Fruit fly (Drosophila melanogaster): ENCODE measurements around the gene sloth2.
A peak's percentile ranks its signal among the peaks of the same experiment; 100 is the strongest.

sloth2 gene

DNA sequence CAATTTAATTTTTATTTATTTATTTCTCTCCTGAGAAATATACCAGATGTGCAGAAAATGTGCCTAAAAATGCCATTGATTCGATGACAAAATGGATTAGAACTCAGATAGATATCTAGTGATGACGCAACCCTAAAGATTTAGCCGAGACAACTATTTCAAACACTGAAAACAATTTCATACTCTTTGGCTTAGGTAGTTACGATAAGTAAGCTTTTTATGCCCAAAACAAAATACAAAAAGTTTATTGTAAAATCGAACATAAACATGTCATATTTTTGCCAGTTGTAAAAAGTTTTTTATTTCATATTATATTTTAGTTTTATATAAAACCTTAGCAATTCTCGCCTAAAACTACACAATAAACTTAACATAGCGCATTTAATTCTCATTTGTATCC, 37.8 kb upstream of the sloth2 start, which contains the start of gene CG3040 (continued):
- TF ChIP-seq crc (GFP tag; optimal IDR thresholded peaks at IDR 0.05) (no peak), CG16813 (GFP tag; IDR thresholded peaks at IDR 0.05; ENCODE audit: partially characterized antibody) (no peak), CG9437 (GFP tag; optimal IDR thresholded peaks at IDR 0.05) (no peak), gfzf (GFP tag; optimal IDR thresholded peaks at IDR 0.05) (peak; percentile 93), tll (GFP tag; optimal IDR thresholded peaks at IDR 0.05) (no peak), shn (GFP tag; optimal IDR thresholded peaks at IDR 0.05) (no peak), CG18764 (GFP tag; optimal IDR thresholded peaks at IDR 0.05) (no peak), Dip3 (GFP tag; optimal IDR thresholded peaks at IDR 0.05) (peak; percentile 1), CG32767 (GFP tag; IDR thresholded peaks at IDR 0.05) (no peak), CG18262 (tag; optimal IDR thresholded peaks at IDR 0.05) (peak; percentile 35), crp (GFP tag; optimal IDR thresholded peaks at IDR 0.05) (peak in 1 of 2 experiments; percentile 69), Hmx (GFP tag; optimal IDR thresholded peaks at IDR 0.05) (no peak), phol (tag; optimal IDR thresholded peaks at IDR 0.05) (peak; percentile 49), CG8944 (GFP tag; optimal IDR thresholded peaks at IDR 0.05) (peak; percentile 1), ind (GFP tag; optimal IDR thresholded peaks at IDR 0.05) (peak; percentile 35), CG14441 (GFP tag; IDR thresholded peaks at IDR 0.05) (no peak), ems (GFP tag; optimal IDR thresholded peaks at IDR 0.05) (no peak), E2f1 (GFP tag; IDR thresholded peaks at IDR 0.05) (peak; percentile 18; the same call in 1 of the 2 replicates), CG6689 (GFP tag; IDR thresholded peaks at IDR 0.05) (no peak), Nf-YA (GFP tag; IDR thresholded peaks at IDR 0.05) (no peak), Trl (optimal IDR thresholded peaks at IDR 0.05) (no peak), Trl (GFP tag; optimal IDR thresholded peaks at IDR 0.05) (no peak), CG12155 (GFP tag; optimal IDR thresholded peaks at IDR 0.05) (peak; percentile 44), CG31441 (GFP tag; IDR thresholded peaks at IDR 0.05) (peak; percentile 39), CG6175 (GFP tag; IDR thresholded peaks at IDR 0.05) (no peak), CG8089 (GFP tag; optimal IDR thresholded peaks at IDR 0.05) (no peak), zfh2 (GFP tag; optimal IDR thresholded peaks at IDR 0.05) (peak; percentile 40), HLH3B (GFP tag; IDR thresholded peaks at IDR 0.05) (no peak), Dp (GFP tag; optimal IDR thresholded peaks at IDR 0.05) (peak; percentile 11), amos (GFP tag; IDR thresholded peaks at IDR 0.05; ENCODE audit: partially characterized antibody) (0 out of 2 replicates have a peak, but pooled peaks have one; percentile 21), Oaz (GFP tag; IDR thresholded peaks at IDR 0.05) (no peak), CG10209 (GFP tag; optimal IDR thresholded peaks at IDR 0.05) (no peak), CG3065 (GFP tag; optimal IDR thresholded peaks at IDR 0.05) (peak; percentile 2), Xrp1 (GFP tag; IDR thresholded peaks at IDR 0.05) (peak; percentile 50), twi (tag; optimal IDR thresholded peaks at IDR 0.05) (peak; percentile 47), ssp (GFP tag; IDR thresholded peaks at IDR 0.05) (no peak), NFAT (GFP tag; IDR thresholded peaks at IDR 0.05) (0 out of 2 replicates have a peak, but pooled peaks have one; percentile 5), dimm (GFP tag; IDR thresholded peaks at IDR 0.05) (no peak), az2 (GFP tag; optimal IDR thresholded peaks at IDR 0.05) (peak; percentile 1), NfI (GFP tag; optimal IDR thresholded peaks at IDR 0.05) (peak; percentile 28), CG13287 (GFP tag; IDR thresholded peaks at IDR 0.05; ENCODE audit: partially characterized antibody) (peak; percentile 8; the same call in 1 of the 2 replicates), Scr (GFP tag; IDR thresholded peaks at IDR 0.05; ENCODE audit: partially characterized antibody) (no peak), CG31388 (GFP tag; optimal IDR thresholded peaks at IDR 0.05) (no peak), CG14710 (tag; optimal IDR thresholded peaks at IDR 0.05) (peak; percentile 59), CG4707 (GFP tag; optimal IDR thresholded peaks at IDR 0.05) (no peak), C15 (GFP tag; IDR thresholded peaks at IDR 0.05) (no peak), CG18619 (GFP tag; optimal IDR thresholded peaks at IDR 0.05) (peak; percentile 21), Deaf1 (tag; optimal IDR thresholded peaks at IDR 0.05) (peak; percentile 19), CG12071 (GFP tag; optimal IDR thresholded peaks at IDR 0.05) (no peak), ftz-f1 (GFP tag; optimal IDR thresholded peaks at IDR 0.05) (peak; percentile 49), eyg (GFP tag; optimal IDR thresholded peaks at IDR 0.05) (no peak), trh (GFP tag; optimal IDR thresholded peaks at IDR 0.05) (no peak)
